Worm (Caenorhabditis elegans) whole organism, mixed stage, embryonic: ENCODE measurements around the gene ttr-22.

Experiments
- M03D4.4 ChIP-seq: sonication (generic microtip); optimal IDR thresholded peaks from 2 replicates; lab custom pipeline; 2017; ENCODE audit warnings: mild to moderate bottlenecking, missing genetic modification characterization, missing compliant biosample characterization
- bed-3 ChIP-seq: fragments of 200-800 bp; sonication (Bioruptor generic); optimal IDR thresholded peaks from 3 replicates; lab custom pipeline; 2018; ENCODE audit warnings: mild to moderate bottlenecking, missing genetic modification characterization, moderate library complexity, missing compliant biosample characterization
- blmp-1 ChIP-seq: fragments of 150-350 bp; optimal IDR thresholded peaks from 2 replicates; lab custom pipeline; 2014; ENCODE audit warnings: missing biosample characterization, missing genetic modification characterization
- ceh-39 ChIP-seq: fragments of 150-350 bp; optimal IDR thresholded peaks from 2 replicates; lab custom pipeline; 2014; ENCODE audit warnings: missing biosample characterization, missing genetic modification characterization
- ceh-83 ChIP-seq: fragments of 200-800 bp; sonication (Bioruptor generic); optimal IDR thresholded peaks from 2 replicates; lab custom pipeline; 2018; ENCODE audit warnings: mild to moderate bottlenecking, missing genetic modification characterization, missing compliant biosample characterization
- cnd-1 ChIP-seq: fragments of 200-800 bp; sonication (Bioruptor generic); optimal IDR thresholded peaks from 2 replicates; lab custom pipeline; 2018; ENCODE audit warnings: mild to moderate bottlenecking, missing genetic modification characterization, missing compliant biosample characterization
- drap-1 ChIP-seq: fragments of 200-800 bp; sonication (Bioruptor generic); optimal IDR thresholded peaks from 3 replicates; lab custom pipeline; 2018; ENCODE audit warnings: mild to moderate bottlenecking, missing genetic modification characterization, missing compliant biosample characterization
- elt-1 ChIP-seq: sonication (generic microtip); optimal IDR thresholded peaks from 2 replicates; lab custom pipeline; 2017; ENCODE audit warnings: missing genetic modification characterization, mild to moderate bottlenecking, missing compliant biosample characterization, antibody characterized with exemption, moderate library complexity, borderline replicate concordance; ENCODE audit not compliant: insufficient read depth
- elt-3 ChIP-seq: fragments of 150-350 bp; optimal IDR thresholded peaks from 2 replicates; lab custom pipeline; 2014; ENCODE audit warnings: missing biosample characterization, missing genetic modification characterization
- flh-1 ChIP-seq: fragments of 200-800 bp; sonication (Bioruptor generic); optimal IDR thresholded peaks from 2 replicates; lab custom pipeline; 2018; ENCODE audit warnings: mild to moderate bottlenecking, missing genetic modification characterization, moderate library complexity, missing compliant biosample characterization
- ham-2 ChIP-seq: fragments of 200-800 bp; sonication (Bioruptor generic); optimal IDR thresholded peaks from 2 replicates; lab custom pipeline; 2018; ENCODE audit warnings: mild to moderate bottlenecking, missing genetic modification characterization, missing compliant biosample characterization
- hlh-1 ChIP-seq: fragments of 150-350 bp; optimal IDR thresholded peaks from 2 replicates; lab custom pipeline; 2014; ENCODE audit warnings: missing biosample characterization, missing genetic modification reagents, missing genetic modification characterization
- lin-13 ChIP-seq: fragments of 150-350 bp; optimal IDR thresholded peaks from 2 replicates; lab custom pipeline; 2014; ENCODE audit warnings: missing biosample characterization, missing genetic modification characterization
- lin-32 ChIP-seq: fragments of 200-800 bp; sonication (Bioruptor generic); optimal IDR thresholded peaks from 2 replicates; lab custom pipeline; 2018; ENCODE audit warnings: mild to moderate bottlenecking, missing genetic modification characterization, missing compliant biosample characterization
- lsy-2 ChIP-seq: fragments of 150-350 bp; optimal IDR thresholded peaks from 2 replicates; lab custom pipeline; 2014; ENCODE audit warnings: missing biosample characterization, missing genetic modification characterization
- mab-5 ChIP-seq: fragments of 150-350 bp; optimal IDR thresholded peaks from 2 replicates; lab custom pipeline; 2014; ENCODE audit warnings: missing biosample characterization, missing genetic modification characterization
- mep-1 ChIP-seq: fragments of 150-350 bp; optimal IDR thresholded peaks from 2 replicates; lab custom pipeline; 2017; ENCODE audit warnings: missing biosample characterization, missing genetic modification reagents, missing genetic modification characterization, inconsistent platforms
- mls-2 ChIP-seq: sonication (generic microtip); optimal IDR thresholded peaks from 2 replicates; lab custom pipeline; 2016; ENCODE audit warnings: mild to moderate bottlenecking, missing genetic modification characterization, moderate library complexity, missing compliant biosample characterization
- nhr-2 ChIP-seq: fragments of 150-350 bp; optimal IDR thresholded peaks from 2 replicates; lab custom pipeline; 2014; ENCODE audit warnings: missing biosample characterization, missing genetic modification characterization
- nhr-237 ChIP-seq: fragments of 150-350 bp; optimal IDR thresholded peaks from 2 replicates; lab custom pipeline; 2014; ENCODE audit warnings: missing biosample characterization, missing genetic modification characterization
- nhr-28 ChIP-seq: fragments of 150-350 bp; optimal IDR thresholded peaks from 2 replicates; lab custom pipeline; 2014; ENCODE audit warnings: missing biosample characterization, missing genetic modification characterization
- nhr-76 ChIP-seq: sonication (generic microtip); optimal IDR thresholded peaks from 2 replicates; lab custom pipeline; 2017; ENCODE audit warnings: missing biosample characterization, missing genetic modification characterization
- pha-4 ChIP-seq: fragments of 150-350 bp; optimal IDR thresholded peaks from 2 replicates; lab custom pipeline; 2018; ENCODE audit warnings: missing biosample characterization, missing genetic modification reagents, missing genetic modification characterization
- sem-2 ChIP-seq: fragments of 200-800 bp; sonication (Bioruptor generic); optimal IDR thresholded peaks from 2 replicates; lab custom pipeline; 2018; ENCODE audit warnings: mild to moderate bottlenecking, missing genetic modification characterization, missing compliant biosample characterization
- snpc-4 ChIP-seq: fragments of 150-350 bp; optimal IDR thresholded peaks from 2 replicates; lab custom pipeline; 2014; ENCODE audit warnings: missing biosample characterization, missing genetic modification characterization
- sptf-1 ChIP-seq: sonication (generic microtip); optimal IDR thresholded peaks from 2 replicates; lab custom pipeline; 2017; ENCODE audit warnings: mild to moderate bottlenecking, missing genetic modification characterization, moderate library complexity, missing compliant biosample characterization
- tbx-8 ChIP-seq: fragments of 200-800 bp; sonication (Bioruptor generic); optimal IDR thresholded peaks from 2 replicates; lab custom pipeline; 2018; ENCODE audit warnings: mild to moderate bottlenecking, missing genetic modification characterization, moderate library complexity, missing compliant biosample characterization
- unc-120 ChIP-seq: sonication (generic microtip); optimal IDR thresholded peaks from 2 replicates; lab custom pipeline; 2017; ENCODE audit warnings: missing genetic modification characterization, missing compliant biosample characterization; ENCODE audit not compliant: poor library complexity, severe bottlenecking
- unc-39 ChIP-seq: fragments of 150-350 bp; optimal IDR thresholded peaks from 2 replicates; lab custom pipeline; 2014; ENCODE audit warnings: missing biosample characterization, missing genetic modification characterization
- unc-62 ChIP-seq: fragments of 150-350 bp; optimal IDR thresholded peaks from 2 replicates; lab custom pipeline; 2014; ENCODE audit warnings: missing biosample characterization, missing genetic modification reagents, missing genetic modification characterization
- zip-8 ChIP-seq: fragments of 150-350 bp; optimal IDR thresholded peaks from 2 replicates; lab custom pipeline; 2014; ENCODE audit warnings: missing biosample characterization, missing genetic modification characterization
- ztf-11 ChIP-seq: fragments of 150-350 bp; optimal IDR thresholded peaks from 2 replicates; lab custom pipeline; 2014; ENCODE audit warnings: missing biosample characterization, missing genetic modification characterization

Gene ttr-22

DNA sequence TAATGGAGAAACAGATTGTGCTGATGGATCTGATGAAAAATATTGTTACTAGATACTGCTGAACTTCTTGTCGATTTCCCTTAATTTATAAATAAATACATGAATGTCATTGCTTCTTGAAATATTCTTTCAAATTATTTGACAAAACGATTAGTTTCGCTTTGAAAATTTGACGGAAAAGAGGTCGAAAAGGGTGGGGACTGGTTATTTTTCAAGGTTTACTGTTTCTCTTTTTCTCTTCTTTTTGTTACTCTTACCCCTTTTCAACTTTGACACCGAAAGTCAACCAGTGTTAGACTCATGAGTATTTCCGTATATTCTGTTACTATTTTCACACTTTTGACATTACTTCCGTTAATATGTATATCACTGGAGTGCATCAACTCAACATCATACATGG, 14.1 kb downstream of the ttr-22 start, which contains the start of gene T04H1.12:
Gene T04H1.12 (plus strand): TSS at position 301 of the 400 bp plus-strand sequence.
- TF ChIP-seq lin-13 (tag; lab: Kevin White, UChicago) (no peak), bed-3 (GFP tag; lab: Kevin White, UChicago) (no peak), ztf-11 (no peak)

DNA sequence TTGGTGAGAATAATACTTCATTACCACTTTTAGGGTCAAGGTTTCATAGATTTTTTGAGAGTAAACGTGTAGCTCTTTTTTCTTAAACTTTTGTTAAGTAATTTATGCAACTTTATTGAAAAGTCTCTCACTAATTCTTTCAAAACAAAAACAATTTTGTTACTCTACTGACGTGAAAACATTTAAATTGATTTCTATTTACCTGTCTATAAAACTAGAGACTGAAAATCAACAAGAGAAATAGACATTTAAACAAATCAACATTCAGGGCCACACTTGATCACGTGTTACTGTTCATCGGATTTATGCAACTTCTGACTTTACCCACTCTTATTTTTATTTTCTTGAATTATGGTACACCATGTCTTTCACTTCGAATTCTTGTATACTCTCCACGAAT, 15.2 kb downstream of the ttr-22 start, which contains the start of gene ugt-55:
Gene ugt-55 (plus strand): TSS at position 301 of the 400 bp plus-strand sequence.
- TF ChIP-seq cnd-1 (tag; lab: Kevin White, UChicago) (no peak), ceh-39 (tag; lab: Kevin White, UChicago) (no peak), unc-62 (no peak), nhr-237 (tag; lab: Kevin White, UChicago) (no peak), ztf-11 (no peak), unc-120 (tag; lab: Kevin White, UChicago) (no peak), lin-32 (GFP tag; lab: Kevin White, UChicago) (no peak), lsy-2 (tag; lab: Kevin White, UChicago) (no peak), mls-2 (tag; lab: Kevin White, UChicago) (no peak), unc-39 (tag; lab: Kevin White, UChicago) (no peak), sem-2 (GFP tag; lab: Kevin White, UChicago) (no peak), nhr-28 (tag; lab: Kevin White, UChicago) (no peak), M03D4.4 (tag; lab: Kevin White, UChicago) (no peak), elt-3 (tag; lab: Kevin White, UChicago) (no peak), nhr-76 (tag; lab: Kevin White, UChicago) (no peak), elt-1 (tag; lab: Kevin White, UChicago) (no peak)

DNA sequence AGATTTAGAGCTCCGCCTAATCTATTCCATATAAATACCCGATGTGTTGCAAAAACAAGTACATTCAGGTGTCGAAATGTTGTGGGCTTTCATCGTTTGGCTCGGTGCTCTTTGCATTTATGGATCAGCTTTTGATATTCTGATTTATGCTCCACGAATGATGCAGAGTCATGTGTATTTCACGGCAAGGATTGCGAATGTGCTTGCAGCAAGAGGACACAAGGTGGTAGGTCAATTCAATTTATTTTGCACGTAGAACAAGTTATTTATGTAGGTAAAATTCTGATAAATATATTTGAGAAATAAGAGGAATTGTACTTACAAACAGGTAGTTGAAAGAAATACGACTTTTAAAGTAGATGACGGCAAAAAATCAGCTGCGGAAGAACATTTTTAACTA, 17.7 kb downstream of the ttr-22 start, which contains the start of gene ugt-56:
Gene ugt-56 (plus strand): TSS at position 61 of the 400 bp plus-strand sequence.
- TF ChIP-seq pha-4 (no peak), flh-1 (no peak), mep-1 (tag; lab: Kevin White, UChicago) (no peak)

DNA sequence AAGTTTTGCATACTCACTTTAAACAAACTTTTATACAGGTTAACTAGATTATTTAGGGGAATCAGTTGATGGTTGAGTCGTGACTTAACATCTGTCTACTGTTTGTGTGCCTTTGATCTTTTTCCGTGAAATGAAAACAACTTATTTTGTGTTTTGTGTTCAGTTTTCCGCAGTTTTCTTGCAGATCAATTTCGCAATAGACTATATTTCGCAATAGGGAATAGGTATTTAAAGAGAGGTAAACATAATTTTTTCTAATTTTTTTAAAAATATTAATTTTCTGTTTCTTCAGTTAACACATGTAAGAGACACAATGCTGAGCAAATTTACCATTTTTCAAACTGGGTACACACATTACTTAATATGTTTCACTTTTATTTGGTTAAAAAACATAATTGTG, 20.2 kb downstream of the ttr-22 start, which contains the start of gene tbb-6:
Gene tbb-6 (plus strand): TSS at position 155 of the 400 bp plus-strand sequence.
- TF ChIP-seq ham-2, result no peak
- TF ChIP-seq zip-8, result no peak
- TF ChIP-seq lsy-2 (tag; lab: Kevin White, UChicago), result no peak
- TF ChIP-seq cnd-1 (tag; lab: Kevin White, UChicago), result no peak
- no peak for TF ChIP-seq unc-120 (tag; lab: Kevin White, UChicago)
- no peak for TF ChIP-seq lin-32 (GFP tag; lab: Kevin White, UChicago)
- TF ChIP-seq nhr-237 (tag; lab: Kevin White, UChicago), result no peak
- TF ChIP-seq M03D4.4 (tag; lab: Kevin White, UChicago), result no peak
- TF ChIP-seq unc-62, result no peak
- no peak for TF ChIP-seq flh-1
- TF ChIP-seq blmp-1 (tag; lab: Kevin White, UChicago), result no peak
- TF ChIP-seq pha-4, result no peak
- no peak for TF ChIP-seq ceh-83

DNA sequence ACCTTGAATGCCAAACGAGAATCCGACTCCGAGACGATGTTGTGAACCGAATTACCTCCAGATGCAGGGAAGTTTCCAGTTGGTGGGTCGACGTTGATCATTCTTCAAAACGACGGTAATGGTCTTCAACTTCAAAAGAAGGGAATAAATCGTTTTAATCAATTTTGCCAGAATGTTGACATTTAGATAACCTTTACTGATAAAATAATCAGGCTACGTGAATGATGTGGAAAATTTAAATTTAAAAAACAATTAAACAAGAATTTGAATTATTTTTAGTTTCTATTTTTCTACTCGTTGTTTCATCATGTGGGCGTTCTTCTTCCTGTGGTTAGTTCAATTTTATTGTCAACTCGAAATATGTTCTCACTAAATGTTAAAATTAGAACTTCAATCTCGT, 22.5 kb downstream of the ttr-22 start, which contains the start of gene ssp-35:
Gene ssp-35 (minus strand): TSS at position 101 of the 400 bp plus-strand sequence.
- TF ChIP-seq sem-2 (GFP tag; lab: Kevin White, UChicago) (no peak), snpc-4 (no peak), ceh-39 (tag; lab: Kevin White, UChicago) (no peak), unc-39 (tag; lab: Kevin White, UChicago) (no peak), nhr-76 (tag; lab: Kevin White, UChicago) (no peak), nhr-2 (tag; lab: Kevin White, UChicago) (no peak), hlh-1 (tag; lab: Kevin White, UChicago) (no peak), unc-62 (no peak), mls-2 (tag; lab: Kevin White, UChicago) (no peak), M03D4.4 (tag; lab: Kevin White, UChicago) (no peak), drap-1 (GFP tag; lab: Kevin White, UChicago) (no peak), sptf-1 (tag; lab: Kevin White, UChicago) (no peak), mab-5 (tag; lab: Kevin White, UChicago) (no peak), bed-3 (GFP tag; lab: Kevin White, UChicago) (no peak), lin-13 (tag; lab: Kevin White, UChicago) (no peak), cnd-1 (tag; lab: Kevin White, UChicago) (no peak), zip-8 (no peak), ztf-11 (no peak), tbx-8 (GFP tag; lab: Kevin White, UChicago) (no peak), blmp-1 (tag; lab: Kevin White, UChicago) (no peak)
- TF ChIP-seq, all 35 proteins: peak for 0
